Worm (Caenorhabditis elegans) whole organism, L4 larva: ENCODE measurements around the gene ddx-17.

ENCODE experiments used
- nhr-111 ChIP-seq: fragments of 200-800 bp; sonication (Bioruptor generic); optimal IDR thresholded peaks from 2 replicates; lab custom pipeline; 2018; ENCODE audit warnings: mild to moderate bottlenecking, missing genetic modification characterization, missing compliant biosample characterization
- pha-4 ChIP-seq, 2 experiments: fragments of 150-350 bp in 1 of 2; fragments of 200-800 bp in 1 of 2; sonication (Bioruptor generic) in 1 of 2; IDR thresholded peaks in 1 of 2; optimal IDR thresholded peaks in 1 of 2; 2 replicates each; pipeline versions ENCODE4 v1.3.6 to Lab custom; 2014 to 2022; ENCODE audit warnings: missing genetic modification characterization in 2 of 2, missing genetic modification reagents in 2 of 2, missing biosample characterization in 1 of 2, missing compliant biosample characterization in 1 of 2

- no peak; the same call in 1 of the 2 replicates for TF ChIP-seq pha-4 (GFP tag; IDR thresholded peaks at IDR 0.05; lab: Robert Waterston, UW)
- TF ChIP-seq pha-4 (tag; optimal IDR thresholded peaks at IDR 0.05; lab: Kevin White, UChicago) = no peak
- no peak for TF ChIP-seq nhr-111 (GFP tag; lab: Kevin White, UChicago)
Observed at ce11 chrV:14013638-14014037, 1.8 kb upstream of the ddx-17 start.
